Fruit fly (Drosophila melanogaster): ENCODE results near the gene Ir7a.

Ir7a gene

dm6 chrX:7728251-7729164 is 36.3 kb upstream of the Ir7a start, which contains the start of the genes NELF-B and CG12155:
Gene NELF-B, minus strand, starts transcription at chrX:7728361.
Gene CG12155, plus strand, starts transcription at chrX:7728755.
- TF ChIP-seq Mio (GFP tag; optimal IDR thresholded peaks at IDR 0.05) (no peak), pan (optimal IDR thresholded peaks at IDR 0.05) (no peak), Vsx2 (GFP tag; optimal IDR thresholded peaks at IDR 0.05; ENCODE audit: partially characterized antibody) (no peak), ey (GFP tag; optimal IDR thresholded peaks at IDR 0.05) (peak; percentile 40), HLH106 (tag; optimal IDR thresholded peaks at IDR 0.05) (peak; percentile 63), brk (GFP tag; optimal IDR thresholded peaks at IDR 0.05) (no peak), N (GFP tag; optimal IDR thresholded peaks at IDR 0.05) (no peak), jim (GFP tag; optimal IDR thresholded peaks at IDR 0.05) (no peak), CG9705 (GFP tag; optimal IDR thresholded peaks at IDR 0.05) (no peak), dl (GFP tag; optimal IDR thresholded peaks at IDR 0.05; ENCODE audit: insufficient read depth in 1 of 2, partially characterized antibody in 2 of 2) (no peak), br (GFP tag; optimal IDR thresholded peaks at IDR 0.05) (no peak), Hr78 (GFP tag; optimal IDR thresholded peaks at IDR 0.05) (no peak), dsf (GFP tag; optimal IDR thresholded peaks at IDR 0.05; ENCODE audit: borderline replicate concordance) (no peak), Hnf4 (GFP tag; optimal IDR thresholded peaks at IDR 0.05) (no peak), OdsH (GFP tag; optimal IDR thresholded peaks at IDR 0.05) (peak; percentile 34), fru (GFP tag; optimal IDR thresholded peaks at IDR 0.05) (no peak), sage (GFP tag; optimal IDR thresholded peaks at IDR 0.05) (no peak), GATAd (GFP tag; optimal IDR thresholded peaks at IDR 0.05) (no peak), Myc (optimal IDR thresholded peaks at IDR 0.05) (peak; percentile 2), tai (GFP tag; optimal IDR thresholded peaks at IDR 0.05) (no peak), Dfd (GFP tag; optimal IDR thresholded peaks at IDR 0.05) (no peak), psq (GFP tag; optimal IDR thresholded peaks at IDR 0.05) (peak; percentile 35), Abd-B (GFP tag; optimal IDR thresholded peaks at IDR 0.05) (no peak), CG32264 (GFP tag; optimal IDR thresholded peaks at IDR 0.05) (no peak), rgr (GFP tag; optimal IDR thresholded peaks at IDR 0.05) (peak; percentile 49), Hr83 (GFP tag; optimal IDR thresholded peaks at IDR 0.05; ENCODE audit: poor library complexity, severe bottlenecking) (peak; percentile 10), Sp1 (GFP tag; optimal IDR thresholded peaks at IDR 0.05) (peak; percentile 47), woc (GFP tag; optimal IDR thresholded peaks at IDR 0.05) (peak; percentile 51), h (GFP tag; optimal IDR thresholded peaks at IDR 0.05) (peak; percentile 32), dmrt93B (GFP tag; optimal IDR thresholded peaks at IDR 0.05) (peak; percentile 50), Rel (GFP tag; optimal IDR thresholded peaks at IDR 0.05) (no peak), Rel (tag; optimal IDR thresholded peaks at IDR 0.05) (no peak), foxo (GFP tag; optimal IDR thresholded peaks at IDR 0.05) (peak in 1 of 2 experiments; percentile 67)

dm6 chrX:7734131-7734930 is 30.5 kb upstream of the Ir7a start, which contains the start of the genes Pdp and Rab39:
Gene Pdp, minus strand, starts transcription at chrX:7734651.
Gene Rab39, plus strand, starts transcription at chrX:7734923.
- peak in 1 of 2 experiments; percentile 81 for TF ChIP-seq foxo (GFP tag; optimal IDR thresholded peaks at IDR 0.05)
- no peak for TF ChIP-seq Hnf4 (GFP tag; optimal IDR thresholded peaks at IDR 0.05)
- TF ChIP-seq CG9705 (GFP tag; optimal IDR thresholded peaks at IDR 0.05), result peak; percentile 71
- peak; percentile 74 for TF ChIP-seq fru (GFP tag; optimal IDR thresholded peaks at IDR 0.05)
- TF ChIP-seq Dfd (GFP tag; optimal IDR thresholded peaks at IDR 0.05), result no peak
- TF ChIP-seq Myc (optimal IDR thresholded peaks at IDR 0.05), result peak; percentile 82
- peak; percentile 62 for TF ChIP-seq ey (GFP tag; optimal IDR thresholded peaks at IDR 0.05)
- no peak for TF ChIP-seq pan (optimal IDR thresholded peaks at IDR 0.05)
- TF ChIP-seq CG32264 (GFP tag; optimal IDR thresholded peaks at IDR 0.05), result no peak
- TF ChIP-seq OdsH (GFP tag; optimal IDR thresholded peaks at IDR 0.05), result peak; percentile 65
- TF ChIP-seq Sp1 (GFP tag; optimal IDR thresholded peaks at IDR 0.05), result peak; percentile 72
- TF ChIP-seq Hr78 (GFP tag; optimal IDR thresholded peaks at IDR 0.05), result no peak
- TF ChIP-seq woc (GFP tag; optimal IDR thresholded peaks at IDR 0.05), result peak; percentile 84
- peak; percentile 76 for TF ChIP-seq rgr (GFP tag; optimal IDR thresholded peaks at IDR 0.05)
- TF ChIP-seq psq (GFP tag; optimal IDR thresholded peaks at IDR 0.05), result peak; percentile 60
- peak; percentile 77 for TF ChIP-seq dmrt93B (GFP tag; optimal IDR thresholded peaks at IDR 0.05)
- TF ChIP-seq usp (GFP tag; optimal IDR thresholded peaks at IDR 0.05), result no peak
- TF ChIP-seq h (GFP tag; optimal IDR thresholded peaks at IDR 0.05), result peak; percentile 76
- no peak for TF ChIP-seq Mio (GFP tag; optimal IDR thresholded peaks at IDR 0.05)
- TF ChIP-seq lola (GFP tag; optimal IDR thresholded peaks at IDR 0.05), result no peak
- no peak for TF ChIP-seq Rel (GFP tag; optimal IDR thresholded peaks at IDR 0.05)
- peak; percentile 44 for TF ChIP-seq Rel (tag; optimal IDR thresholded peaks at IDR 0.05)
- no peak for TF ChIP-seq brk (GFP tag; optimal IDR thresholded peaks at IDR 0.05)
- peak; percentile 28 for TF ChIP-seq Hr83 (GFP tag; optimal IDR thresholded peaks at IDR 0.05; ENCODE audit: poor library complexity, severe bottlenecking)
- peak; percentile 85 for TF ChIP-seq HLH106 (tag; optimal IDR thresholded peaks at IDR 0.05)
- no peak for TF ChIP-seq jim (GFP tag; optimal IDR thresholded peaks at IDR 0.05)
- peak; percentile 31 for TF ChIP-seq dsf (GFP tag; optimal IDR thresholded peaks at IDR 0.05; ENCODE audit: borderline replicate concordance)
- TF ChIP-seq GATAd (GFP tag; optimal IDR thresholded peaks at IDR 0.05), result peak; percentile 10
- no peak for TF ChIP-seq dl (GFP tag; optimal IDR thresholded peaks at IDR 0.05; ENCODE audit: insufficient read depth in 1 of 2, partially characterized antibody in 2 of 2)
- TF ChIP-seq sage (GFP tag; optimal IDR thresholded peaks at IDR 0.05), result peak; percentile 46
- TF ChIP-seq Dif (GFP tag; optimal IDR thresholded peaks at IDR 0.05; ENCODE audit: partially characterized antibody), result no peak
- peak; percentile 67 for TF ChIP-seq sv (GFP tag; optimal IDR thresholded peaks at IDR 0.05)
- no peak for TF ChIP-seq tai (GFP tag; optimal IDR thresholded peaks at IDR 0.05)
- TF ChIP-seq Jra (GFP tag; optimal IDR thresholded peaks at IDR 0.05), result peak; percentile 56
- TF ChIP-seq br (GFP tag; optimal IDR thresholded peaks at IDR 0.05), result peak; percentile 69

Measured in whole organism, wandering third instar larva.